Worm (Caenorhabditis elegans) whole organism, L3 larva: ENCODE results near the gene R09H10.1.

Experiments used
- ZK546.5 ChIP-seq: sonication (generic microtip); optimal IDR thresholded peaks from 2 replicates; lab custom pipeline; 2017; ENCODE audit warnings: missing biosample characterization, missing genetic modification characterization
- fos-1 ChIP-seq: fragments of 150-350 bp; optimal IDR thresholded peaks from 2 replicates; lab custom pipeline; 2014; ENCODE audit warnings: missing biosample characterization, missing genetic modification characterization
- lin-39 ChIP-seq: fragments of 150-350 bp; optimal IDR thresholded peaks from 2 replicates; lab custom pipeline; 2018; ENCODE audit warnings: missing biosample characterization, missing genetic modification reagents, missing genetic modification characterization
- lsy-12 ChIP-seq: sonication (generic microtip); optimal IDR thresholded peaks from 2 replicates; lab custom pipeline; 2016; ENCODE audit warnings: mild to moderate bottlenecking, missing genetic modification characterization, missing compliant biosample characterization
- nhr-11 ChIP-seq: fragments of 150-350 bp; optimal IDR thresholded peaks from 2 replicates; lab custom pipeline; 2014; ENCODE audit warnings: missing biosample characterization, missing genetic modification characterization
- nhr-12 ChIP-seq: fragments of 150-350 bp; optimal IDR thresholded peaks from 2 replicates; lab custom pipeline; 2014; ENCODE audit warnings: missing biosample characterization, missing genetic modification characterization
- nhr-67 ChIP-seq: fragments of 150-350 bp; optimal IDR thresholded peaks from 2 replicates; lab custom pipeline; 2014; ENCODE audit warnings: missing biosample characterization, missing genetic modification characterization
- nhr-76 ChIP-seq: fragments of 150-350 bp; sonication (generic microtip); optimal IDR thresholded peaks from 5 replicates; lab custom pipeline; 2014; ENCODE audit warnings: missing biosample characterization, missing genetic modification characterization
- zag-1 ChIP-seq: fragments of 150-350 bp; optimal IDR thresholded peaks from 2 replicates; lab custom pipeline; 2014; ENCODE audit warnings: missing biosample characterization, missing genetic modification characterization

DNA sequence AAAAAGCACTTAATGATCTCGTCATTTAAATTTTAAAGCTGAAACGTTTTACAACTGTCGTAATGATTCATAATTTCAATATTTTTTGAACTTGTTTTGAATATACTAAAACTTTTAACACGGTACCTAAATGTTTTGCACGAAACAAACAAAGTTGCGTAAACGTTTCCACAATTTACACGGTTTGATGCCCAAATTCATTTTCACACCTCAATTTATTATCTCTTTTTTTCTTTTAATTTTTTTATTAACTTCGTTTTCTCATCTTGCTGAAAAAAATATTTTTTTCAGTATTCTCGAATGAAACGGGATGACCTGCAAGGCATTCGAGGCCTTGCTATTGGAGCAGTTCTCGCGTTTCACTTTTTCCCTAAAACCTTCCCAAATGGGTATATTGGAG is 15.8 kb upstream of the R09H10.1 start, which contains the start of gene oac-8:
- TF ChIP-seq nhr-12 (tag; lab: Kevin White, UChicago) (no peak), nhr-11 (tag; lab: Kevin White, UChicago) (no peak), nhr-67 (tag; lab: Kevin White, UChicago) (no peak), lsy-12 (tag; lab: Kevin White, UChicago) (no peak), fos-1 (tag; lab: Kevin White, UChicago) (no peak), lin-39 (tag; lab: Kevin White, UChicago) (no peak), ZK546.5 (tag; lab: Kevin White, UChicago) (no peak), nhr-76 (tag; lab: Kevin White, UChicago) (no peak), zag-1 (tag; lab: Kevin White, UChicago) (no peak)
